Fruit fly (Drosophila melanogaster): ENCODE results near the gene modSP.

The modSP gene

dm6 chr3R:16630564-16630963, 24.9 kb downstream of the modSP start (continued):
- TF ChIP-seq sens (GFP tag): peak; percentile 66
- no peak for TF ChIP-seq amos (GFP tag; IDR thresholded peaks at IDR 0.05; ENCODE audit: partially characterized antibody)
- TF ChIP-seq CG9727 (GFP tag; optimal IDR thresholded peaks at IDR 0.05): peak; percentile 49
- TF ChIP-seq Six4 (GFP tag; optimal IDR thresholded peaks at IDR 0.05): no peak
- no peak for TF ChIP-seq CG4820 (GFP tag; optimal IDR thresholded peaks at IDR 0.05)
- TF ChIP-seq Eip74EF (GFP tag; optimal IDR thresholded peaks at IDR 0.05): no peak
- no peak for TF ChIP-seq crp (GFP tag; optimal IDR thresholded peaks at IDR 0.05)
- no peak for TF ChIP-seq CG11695 (GFP tag; IDR thresholded peaks at IDR 0.05)
- peak; percentile 2 for TF ChIP-seq tin (GFP tag; optimal IDR thresholded peaks at IDR 0.05)
- TF ChIP-seq NFAT (GFP tag; IDR thresholded peaks at IDR 0.05): no peak
- no peak for TF ChIP-seq so (GFP tag; IDR thresholded peaks at IDR 0.05)
- TF ChIP-seq Blimp-1 (GFP tag; optimal IDR thresholded peaks at IDR 0.05): no peak
- TF ChIP-seq CG10267 (tag; optimal IDR thresholded peaks at IDR 0.05): peak; percentile 53
- no peak for TF ChIP-seq usp (GFP tag; optimal IDR thresholded peaks at IDR 0.05)
- no peak for TF ChIP-seq CG3065 (GFP tag; optimal IDR thresholded peaks at IDR 0.05)

dm6 chr3R:16626899-16627432, 28.5 kb downstream of the modSP start:
- TF ChIP-seq sd (tag; optimal IDR thresholded peaks at IDR 0.05) (no peak), onecut (GFP tag; IDR thresholded peaks at IDR 0.05) (peak; percentile 82), CG3726 (GFP tag; IDR thresholded peaks at IDR 0.05) (no peak), Pdp1 (GFP tag; optimal IDR thresholded peaks at IDR 0.05) (peak in 1 of 2 experiments; percentile 24), MBD-R2 (GFP tag; IDR thresholded peaks at IDR 0.05) (peak; percentile 20; the same call in 1 of the 2 replicates), scrt (GFP tag; optimal IDR thresholded peaks at IDR 0.05) (peak; percentile 62), Adf1 (GFP tag; IDR thresholded peaks at IDR 0.05) (0 out of 2 replicates have a peak, but pooled peaks have one; percentile 19), HmgD (GFP tag; optimal IDR thresholded peaks at IDR 0.05) (no peak), Tbp (GFP tag; optimal IDR thresholded peaks at IDR 0.05) (no peak), Ssrp (tag; optimal IDR thresholded peaks at IDR 0.05) (no peak), Nf-YA (GFP tag; IDR thresholded peaks at IDR 0.05) (0 out of 2 replicates have a peak, but pooled peaks have one; percentile 36), ftz-f1 (GFP tag; optimal IDR thresholded peaks at IDR 0.05) (peak; percentile 85), Doc3 (GFP tag; IDR thresholded peaks at IDR 0.05; ENCODE audit: partially characterized antibody) (no peak), cwo (GFP tag; optimal IDR thresholded peaks at IDR 0.05) (no peak), vvl (GFP tag; IDR thresholded peaks at IDR 0.05) (peak; percentile 65; the same call in 1 of the 2 replicates), CG10959 (GFP tag; IDR thresholded peaks at IDR 0.05) (no peak), trh (GFP tag; optimal IDR thresholded peaks at IDR 0.05) (no peak), sqz (GFP tag; optimal IDR thresholded peaks at IDR 0.05) (peak; percentile 8), chinmo (GFP tag; IDR thresholded peaks at IDR 0.05; ENCODE audit: partially characterized antibody) (0 out of 4 replicates have a peak, but pooled peaks have one; percentile 56), slbo (GFP tag; IDR thresholded peaks at IDR 0.05) (no peak), Fer3 (tag; optimal IDR thresholded peaks at IDR 0.05) (no peak), CG15514 (GFP tag; optimal IDR thresholded peaks at IDR 0.05) (no peak), CG4820 (GFP tag; optimal IDR thresholded peaks at IDR 0.05) (no peak), Lpt (GFP tag; optimal IDR thresholded peaks at IDR 0.05) (no peak), schlank (tag; optimal IDR thresholded peaks at IDR 0.05) (no peak)
